Worm (Caenorhabditis elegans) whole organism, L4 larva: ENCODE results near the gene Y40H7A.4.

Source experiments
- lir-3 ChIP-seq: sonication (generic microtip); optimal IDR thresholded peaks from 2 replicates; lab custom pipeline; 2016; ENCODE audit warnings: mild to moderate bottlenecking, missing genetic modification characterization, missing compliant biosample characterization
- zip-11 ChIP-seq: fragments of 200-800 bp; sonication (Bioruptor generic); IDR thresholded peaks from 2 replicates; pipeline ENCODE4 v1.3.6; 2022; ENCODE audit warnings: missing genetic modification characterization, missing compliant biosample characterization

DNA sequence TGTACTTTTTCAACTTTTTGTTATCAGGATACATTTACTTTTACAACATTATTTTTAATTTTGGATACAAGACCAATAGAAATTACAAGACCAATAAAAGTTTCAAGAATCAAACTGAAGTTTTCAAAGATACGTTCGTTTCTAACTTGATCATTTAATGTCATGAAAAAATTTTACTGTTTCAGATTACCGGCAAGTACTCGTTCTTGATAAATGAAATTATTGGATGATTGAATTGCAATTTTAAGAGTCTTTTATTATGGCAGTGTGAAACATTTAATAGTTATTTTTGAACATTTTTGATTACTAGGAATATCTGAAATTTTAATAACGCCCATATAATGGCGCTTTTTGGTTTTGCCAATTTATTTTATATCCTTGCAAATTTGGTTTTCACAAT lies 31.3 kb upstream of the Y40H7A.4 start:
- TF ChIP-seq zip-11 (GFP tag; lab: Robert Waterston, UW) (no peak), lir-3 (no peak)
